Fruit fly (Drosophila melanogaster) whole organism, adult: ENCODE measurements around the gene CG10435.

Experiments
- CG14711 ChIP-seq: fragments of 200-800 bp; sonication (Bioruptor generic); optimal IDR thresholded peaks from 2 replicates; lab custom pipeline; 2018; ENCODE audit warnings: missing biosample characterization, mild to moderate bottlenecking, missing genetic modification characterization, moderate library complexity
- Clk ChIP-seq: fragments of 200-800 bp; sonication (Bioruptor generic); optimal IDR thresholded peaks from 2 replicates; lab custom pipeline; 2017; ENCODE audit warnings: missing biosample characterization, missing genetic modification characterization

DNA sequence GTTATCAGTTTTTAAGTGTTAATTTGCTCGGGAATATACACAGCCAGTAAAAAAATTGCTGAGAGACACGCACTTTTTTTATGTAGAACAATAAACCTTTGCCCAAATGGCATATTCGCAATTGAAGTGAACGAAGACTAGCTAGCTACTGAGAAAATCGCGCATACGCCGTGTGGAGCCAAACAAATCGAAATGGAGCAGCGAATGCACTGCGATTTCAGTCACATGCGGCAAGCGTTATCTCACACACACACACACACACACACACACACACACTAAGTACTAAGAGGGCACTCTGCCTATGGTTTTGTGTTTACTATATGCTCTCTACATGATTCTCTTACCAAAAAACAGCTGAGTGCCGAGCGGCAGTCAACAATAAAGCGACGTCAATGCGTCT lies 19.5 kb downstream of the CG10435 start:
- TF ChIP-seq CG14711 (tag; lab: Kevin White, UChicago) (no peak), Clk (GFP tag; lab: Kevin White, UChicago) (no peak)
